Worm (Caenorhabditis elegans): Measurements from ENCODE around the gene col-155.

col-155 gene

ce11 chrV:11389776-11390175, at the start of gene col-155:
TSS of gene col-155 (minus strand) at chrV:11389876.
- TF ChIP-seq unc-39 (tag; optimal IDR thresholded peaks at IDR 0.05) = no peak
- TF ChIP-seq snpc-4 (tag; optimal IDR thresholded peaks at IDR 0.05) = no peak
- TF ChIP-seq nhr-2 (tag; optimal IDR thresholded peaks at IDR 0.05) = no peak
- no peak for TF ChIP-seq ztf-11 (tag; optimal IDR thresholded peaks at IDR 0.05)
- TF ChIP-seq elt-3 (tag; optimal IDR thresholded peaks at IDR 0.05) = no peak
- TF ChIP-seq pha-4 (tag; optimal IDR thresholded peaks at IDR 0.05) = no peak
- TF ChIP-seq ceh-83 (GFP tag; optimal IDR thresholded peaks at IDR 0.05) = no peak
- TF ChIP-seq zip-8 (tag; optimal IDR thresholded peaks at IDR 0.05) = no peak
- TF ChIP-seq mab-5 (tag; optimal IDR thresholded peaks at IDR 0.05) = no peak
- TF ChIP-seq sem-2 (GFP tag; optimal IDR thresholded peaks at IDR 0.05) = no peak
- no peak for TF ChIP-seq unc-120 (tag; optimal IDR thresholded peaks at IDR 0.05; ENCODE audit: poor library complexity, severe bottlenecking)
- no peak for TF ChIP-seq ceh-43 (GFP tag; optimal IDR thresholded peaks at IDR 0.05)
- TF ChIP-seq tbx-8 (GFP tag; optimal IDR thresholded peaks at IDR 0.05) = no peak

- TF ChIP-seq lsy-2 (tag; optimal IDR thresholded peaks at IDR 0.05) (no peak), M03D4.4 (tag; optimal IDR thresholded peaks at IDR 0.05) (no peak), bed-3 (GFP tag; optimal IDR thresholded peaks at IDR 0.05) (no peak), ceh-43 (GFP tag; optimal IDR thresholded peaks at IDR 0.05) (no peak), nhr-76 (tag; optimal IDR thresholded peaks at IDR 0.05) (no peak), ham-2 (GFP tag; optimal IDR thresholded peaks at IDR 0.05) (no peak), mls-2 (tag; optimal IDR thresholded peaks at IDR 0.05) (no peak), unc-39 (tag; optimal IDR thresholded peaks at IDR 0.05) (no peak), zip-8 (tag; optimal IDR thresholded peaks at IDR 0.05) (no peak), snpc-4 (tag; optimal IDR thresholded peaks at IDR 0.05) (no peak), cnd-1 (tag; optimal IDR thresholded peaks at IDR 0.05) (no peak), elt-1 (tag; optimal IDR thresholded peaks at IDR 0.05; ENCODE audit: borderline replicate concordance, insufficient read depth) (no peak), ceh-83 (GFP tag; optimal IDR thresholded peaks at IDR 0.05) (no peak), tbx-8 (GFP tag; optimal IDR thresholded peaks at IDR 0.05) (no peak)
Observed at ce11 chrV:11439202-11439601, 49.5 kb upstream of the col-155 start.

DNA sequence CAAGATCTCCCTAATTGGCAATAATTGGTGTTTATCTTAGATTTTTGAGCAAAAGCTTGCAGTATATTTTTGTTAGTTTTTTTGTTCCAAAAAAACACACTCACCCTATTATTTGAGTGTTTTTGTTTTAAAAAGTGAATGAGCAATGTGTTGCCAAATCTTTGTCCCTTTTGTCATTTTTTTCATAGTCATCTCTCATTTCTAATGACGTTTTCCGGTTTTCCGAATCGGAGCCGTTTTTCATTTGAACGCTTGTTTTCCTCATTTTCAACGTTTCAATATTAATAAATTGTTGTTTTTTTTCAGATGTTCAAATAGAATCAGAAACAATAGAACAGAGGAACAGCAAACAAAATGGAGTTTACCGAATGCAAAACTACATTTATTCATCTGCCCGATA, 48.8 kb upstream of the col-155 start, which contains the start of gene dmsr-1:
TSS of gene dmsr-1 (plus strand) at position 301 of the 400 bp plus-strand sequence.
- TF ChIP-seq M03D4.4 (tag; optimal IDR thresholded peaks at IDR 0.05) = no peak
- TF ChIP-seq lin-32 (GFP tag; optimal IDR thresholded peaks at IDR 0.05) = no peak
- no peak for TF ChIP-seq tbx-8 (GFP tag; optimal IDR thresholded peaks at IDR 0.05)
- TF ChIP-seq unc-39 (tag; optimal IDR thresholded peaks at IDR 0.05) = no peak
- no peak for TF ChIP-seq ceh-83 (GFP tag; optimal IDR thresholded peaks at IDR 0.05)
- no peak for TF ChIP-seq ham-2 (GFP tag; optimal IDR thresholded peaks at IDR 0.05)
- no peak for TF ChIP-seq bed-3 (GFP tag; optimal IDR thresholded peaks at IDR 0.05)
- TF ChIP-seq pha-4 (tag; optimal IDR thresholded peaks at IDR 0.05) = no peak

- TF ChIP-seq ztf-11 (tag; optimal IDR thresholded peaks at IDR 0.05) (no peak), zip-8 (tag; optimal IDR thresholded peaks at IDR 0.05) (peak; percentile 47), flh-1 (GFP tag; optimal IDR thresholded peaks at IDR 0.05) (no peak), nhr-76 (tag; optimal IDR thresholded peaks at IDR 0.05) (no peak), nhr-12 (tag; optimal IDR thresholded peaks at IDR 0.05) (no peak), blmp-1 (tag; optimal IDR thresholded peaks at IDR 0.05) (no peak), drap-1 (GFP tag; optimal IDR thresholded peaks at IDR 0.05) (no peak), ces-1 (GFP tag; optimal IDR thresholded peaks at IDR 0.05) (peak; percentile 67), mab-5 (tag; optimal IDR thresholded peaks at IDR 0.05) (no peak), elt-3 (tag; optimal IDR thresholded peaks at IDR 0.05) (no peak)
Observed at ce11 chrV:11436407-11436806, 46.7 kb upstream of the col-155 start.

DNA sequence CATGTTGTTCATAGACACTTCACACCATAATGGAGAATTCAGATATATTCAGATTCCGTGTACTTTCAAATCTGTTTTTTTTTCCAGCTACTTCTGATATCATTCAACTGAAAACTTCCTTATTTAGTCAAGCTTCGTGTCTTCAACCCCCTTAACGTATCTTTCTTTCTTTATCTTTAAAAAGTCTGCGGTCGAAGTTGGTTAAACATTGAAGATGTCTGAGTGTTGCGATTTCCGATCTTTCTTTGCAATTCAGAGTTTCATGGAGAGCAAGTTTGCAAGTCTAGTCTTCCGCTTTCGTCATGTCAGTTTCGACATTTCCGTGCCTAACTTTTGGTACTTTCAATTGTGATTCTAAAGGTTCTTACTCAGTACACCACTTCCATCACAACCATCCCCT, 45.6 kb upstream of the col-155 start:
- TF ChIP-seq lin-32 (GFP tag; optimal IDR thresholded peaks at IDR 0.05) (no peak), mep-1 (tag; optimal IDR thresholded peaks at IDR 0.05) (no peak), ceh-43 (GFP tag; optimal IDR thresholded peaks at IDR 0.05) (no peak), nhr-237 (tag; optimal IDR thresholded peaks at IDR 0.05) (no peak), bed-3 (GFP tag; optimal IDR thresholded peaks at IDR 0.05) (no peak), sptf-1 (tag; optimal IDR thresholded peaks at IDR 0.05) (no peak), nhr-2 (tag; optimal IDR thresholded peaks at IDR 0.05) (no peak), flh-1 (GFP tag; optimal IDR thresholded peaks at IDR 0.05) (no peak), ceh-83 (GFP tag; optimal IDR thresholded peaks at IDR 0.05) (no peak), elt-1 (tag; optimal IDR thresholded peaks at IDR 0.05; ENCODE audit: borderline replicate concordance, insufficient read depth) (no peak), sem-2 (GFP tag; optimal IDR thresholded peaks at IDR 0.05) (no peak), ces-1 (GFP tag; optimal IDR thresholded peaks at IDR 0.05) (no peak), drap-1 (GFP tag; optimal IDR thresholded peaks at IDR 0.05) (no peak), elt-3 (tag; optimal IDR thresholded peaks at IDR 0.05) (no peak), unc-62 (GFP tag; optimal IDR thresholded peaks at IDR 0.05) (no peak), tbx-8 (GFP tag; optimal IDR thresholded peaks at IDR 0.05) (no peak), cnd-1 (tag; optimal IDR thresholded peaks at IDR 0.05) (no peak), unc-120 (tag; optimal IDR thresholded peaks at IDR 0.05; ENCODE audit: poor library complexity, severe bottlenecking) (no peak), zip-8 (tag; optimal IDR thresholded peaks at IDR 0.05) (no peak), ham-2 (GFP tag; optimal IDR thresholded peaks at IDR 0.05) (no peak)

Data from whole organism, mixed stage, embryonic.